Fruit fly (Drosophila melanogaster): ENCODE results near the gene CG9701.

CG9701 gene

dm6 chr3L:16690055-16690454 lies 43.3 kb upstream of the CG9701 start (continued):
- TF ChIP-seq CG32767 (GFP tag; IDR thresholded peaks at IDR 0.05) (no peak), CG13424 (tag; optimal IDR thresholded peaks at IDR 0.05) (no peak), Spps (tag; optimal IDR thresholded peaks at IDR 0.05) (no peak), ara (GFP tag; IDR thresholded peaks at IDR 0.05) (no peak), tup (GFP tag; optimal IDR thresholded peaks at IDR 0.05) (no peak), CG13287 (GFP tag; IDR thresholded peaks at IDR 0.05; ENCODE audit: partially characterized antibody) (no peak), abd-A (tag; optimal IDR thresholded peaks at IDR 0.05) (peak; percentile 7)

dm6 chr3L:16693844-16694243 lies 39.5 kb upstream of the CG9701 start:
- peak; percentile 39; the same call in 1 of the 3 replicates for TF ChIP-seq vnd (GFP tag; IDR thresholded peaks at IDR 0.05; ENCODE audit: partially characterized antibody)
- peak; percentile 98 for TF ChIP-seq GATAe (GFP tag; conservative IDR thresholded peaks at IDR 0.05)
- TF ChIP-seq ttk (GFP tag; IDR thresholded peaks at IDR 0.05) = peak; percentile 68
- TF ChIP-seq CG2199 (GFP tag; IDR thresholded peaks at IDR 0.05) = 0 out of 3 replicates have a peak, but pooled peaks have one; percentile 57
- no peak for TF ChIP-seq Max (GFP tag; optimal IDR thresholded peaks at IDR 0.05)
- no peak for TF ChIP-seq twi (tag; optimal IDR thresholded peaks at IDR 0.05)
- TF ChIP-seq NC2α (GFP tag; optimal IDR thresholded peaks at IDR 0.05) = no peak
- no peak for TF ChIP-seq lmd (GFP tag; IDR thresholded peaks at IDR 0.05)
- TF ChIP-seq Hr78 (GFP tag; optimal IDR thresholded peaks at IDR 0.05) = no peak
- TF ChIP-seq tap (tag; optimal IDR thresholded peaks at IDR 0.05) = no peak
- peak; percentile 58 for TF ChIP-seq mirr (GFP tag; optimal IDR thresholded peaks at IDR 0.05)
- peak; percentile 22 for TF ChIP-seq cwo (GFP tag; optimal IDR thresholded peaks at IDR 0.05)
- peak; percentile 99 for TF ChIP-seq sug (tag; optimal IDR thresholded peaks at IDR 0.05)
- peak; percentile 83 for TF ChIP-seq exex (tag; optimal IDR thresholded peaks at IDR 0.05)
- TF ChIP-seq fd102C (GFP tag; optimal IDR thresholded peaks at IDR 0.05) = no peak
- no peak for TF ChIP-seq toy (GFP tag; IDR thresholded peaks at IDR 0.05)
- no peak for TF ChIP-seq CG12744 (GFP tag; optimal IDR thresholded peaks at IDR 0.05)
- no peak for TF ChIP-seq Neu2 (GFP tag; optimal IDR thresholded peaks at IDR 0.05; ENCODE audit: borderline replicate concordance)
- TF ChIP-seq slou (GFP tag; optimal IDR thresholded peaks at IDR 0.05) = no peak
- TF ChIP-seq sens-2 (GFP tag; IDR thresholded peaks at IDR 0.05) = no peak
- TF ChIP-seq sob (GFP tag; IDR thresholded peaks at IDR 0.05) = 0 out of 2 replicates have a peak, but pooled peaks have one; percentile 11
- TF ChIP-seq CG17612 (GFP tag; IDR thresholded peaks at IDR 0.05) = no peak
- no peak for TF ChIP-seq CG9215 (GFP tag; IDR thresholded peaks at IDR 0.05)
- no peak for TF ChIP-seq CG18764 (GFP tag; optimal IDR thresholded peaks at IDR 0.05)
- no peak for TF ChIP-seq Ssrp (tag; optimal IDR thresholded peaks at IDR 0.05)
- peak; percentile 90 for TF ChIP-seq crol (GFP tag; IDR thresholded peaks at IDR 0.05)
- TF ChIP-seq CG2129 (GFP tag; IDR thresholded peaks at IDR 0.05; ENCODE audit: partially characterized antibody) = no peak
- TF ChIP-seq CG17186 (GFP tag; optimal IDR thresholded peaks at IDR 0.05) = no peak
- no peak for TF ChIP-seq D (optimal IDR thresholded peaks at IDR 0.05)
- no peak for TF ChIP-seq D (GFP tag; optimal IDR thresholded peaks at IDR 0.05)
- TF ChIP-seq Opbp (GFP tag; IDR thresholded peaks at IDR 0.05; ENCODE audit: partially characterized antibody) = no peak
- TF ChIP-seq CG4424 (GFP tag; optimal IDR thresholded peaks at IDR 0.05) = no peak
- no peak for TF ChIP-seq MTF-1 (GFP tag; optimal IDR thresholded peaks at IDR 0.05; ENCODE audit: borderline replicate concordance)
- no peak for TF ChIP-seq CG12299 (tag; optimal IDR thresholded peaks at IDR 0.05)
- TF ChIP-seq CG16815 (GFP tag; optimal IDR thresholded peaks at IDR 0.05) = no peak
- TF ChIP-seq Asciz (GFP tag; optimal IDR thresholded peaks at IDR 0.05) = no peak
- peak; percentile 15 for TF ChIP-seq CG12769 (tag; optimal IDR thresholded peaks at IDR 0.05)
- TF ChIP-seq Hey (tag; optimal IDR thresholded peaks at IDR 0.05) = peak; percentile 14
- no peak for TF ChIP-seq Dek (tag; optimal IDR thresholded peaks at IDR 0.05)
- TF ChIP-seq sd (tag; optimal IDR thresholded peaks at IDR 0.05) = peak; percentile 99
- TF ChIP-seq seq (GFP tag; IDR thresholded peaks at IDR 0.05) = no peak
- peak; percentile 75; the same call in 1 of the 2 replicates for TF ChIP-seq ham (GFP tag; IDR thresholded peaks at IDR 0.05)
- TF ChIP-seq so (GFP tag; IDR thresholded peaks at IDR 0.05) = no peak
